Worm (Caenorhabditis elegans) whole organism, early embryonic: Measurements from ENCODE around the gene ptr-3.

Experiments
- B0310.2 ChIP-seq: sonication (generic microtip); optimal IDR thresholded peaks from 2 replicates; lab custom pipeline; 2016; ENCODE audit warnings: mild to moderate bottlenecking, missing genetic modification characterization, missing compliant biosample characterization
- F13C5.2 ChIP-seq: sonication (generic microtip); optimal IDR thresholded peaks from 2 replicates; lab custom pipeline; 2017; ENCODE audit warnings: mild to moderate bottlenecking, missing genetic modification characterization, inconsistent platforms, missing compliant biosample characterization
- aly-1 ChIP-seq: sonication (generic microtip); optimal IDR thresholded peaks from 2 replicates; lab custom pipeline; 2016; ENCODE audit warnings: missing genetic modification characterization, missing compliant biosample characterization
- ama-1 ChIP-seq: fragments of 150-350 bp; optimal IDR thresholded peaks from 2 replicates; lab custom pipeline; 2014
- ceh-13 ChIP-seq: fragments of 200-800 bp; sonication (Bioruptor generic); optimal IDR thresholded peaks from 2 replicates; lab custom pipeline; 2018; ENCODE audit warnings: mild to moderate bottlenecking, missing genetic modification characterization, missing compliant biosample characterization
- ceh-36 ChIP-seq: sonication (generic microtip); optimal IDR thresholded peaks from 2 replicates; lab custom pipeline; 2016; ENCODE audit warnings: missing genetic modification characterization, inconsistent platforms, missing compliant biosample characterization
- ets-7 ChIP-seq: sonication (generic microtip); optimal IDR thresholded peaks from 2 replicates; lab custom pipeline; 2016; ENCODE audit warnings: missing genotype, missing genetic modification characterization, missing compliant biosample characterization
- flt-1 ChIP-seq: fragments of 200-800 bp; sonication (Bioruptor generic); IDR thresholded peaks from 2 replicates; pipeline ENCODE4 v1.3.6; 2022; ENCODE audit warnings: missing genetic modification characterization, missing compliant biosample characterization
- hmbx-1 ChIP-seq: sonication (generic microtip); optimal IDR thresholded peaks from 2 replicates; lab custom pipeline; 2016; ENCODE audit warnings: mild to moderate bottlenecking, missing genetic modification characterization, missing compliant biosample characterization
- hmg-4 ChIP-seq: fragments of 200-800 bp; sonication (Bioruptor generic); optimal IDR thresholded peaks from 2 replicates; lab custom pipeline; 2018; ENCODE audit warnings: mild to moderate bottlenecking, missing genetic modification characterization, missing compliant biosample characterization
- hnd-1 ChIP-seq: sonication (generic microtip); optimal IDR thresholded peaks from 2 replicates; lab custom pipeline; 2016; ENCODE audit warnings: missing genetic modification characterization, missing compliant biosample characterization
- pes-1 ChIP-seq: fragments of 200-800 bp; sonication (Bioruptor generic); IDR thresholded peaks from 2 replicates; pipeline ENCODE4 v1.3.6; 2022; ENCODE audit warnings: missing genetic modification reagents, missing genetic modification characterization, missing compliant biosample characterization
- scrt-1 ChIP-seq: fragments of 200-800 bp; sonication (Bioruptor generic); IDR thresholded peaks from 2 replicates; pipeline ENCODE4 v1.3.6; 2022; ENCODE audit warnings: missing genetic modification characterization, missing compliant biosample characterization
- sea-1 ChIP-seq: fragments of 200-800 bp; sonication (Bioruptor generic); conservative IDR thresholded peaks from 2 replicates; pipeline ENCODE4 v1.3.6; 2022; ENCODE audit warnings: missing genetic modification characterization, missing compliant biosample characterization
- tbx-11 ChIP-seq: fragments of 200-800 bp; sonication (Bioruptor generic); IDR thresholded peaks from 2 replicates; pipeline ENCODE4 v1.3.6; 2022; ENCODE audit warnings: missing genetic modification characterization, missing compliant biosample characterization
- tbx-37 ChIP-seq: fragments of 200-800 bp; sonication (Bioruptor generic); conservative IDR thresholded peaks from 2 replicates; pipeline ENCODE4 v1.3.6; 2022; ENCODE audit warnings: missing genetic modification reagents, missing genetic modification characterization, missing compliant biosample characterization
- tra-4 ChIP-seq: sonication (generic microtip); optimal IDR thresholded peaks from 2 replicates; lab custom pipeline; 2017; ENCODE audit warnings: missing genetic modification characterization, missing compliant biosample characterization

The ptr-3 gene

ce11 chrII:337233-337832, 30.0 kb downstream of the ptr-3 start, which contains the start of gene cpn-2:
cpn-2 (plus strand) TSS chrII:337782.
- TF ChIP-seq scrt-1 (no peak), hmg-4 (GFP tag; lab: Kevin White, UChicago) (no peak), hnd-1 (tag; lab: Kevin White, UChicago) (no peak), B0310.2 (tag; lab: Kevin White, UChicago) (no peak), aly-1 (tag; lab: Kevin White, UChicago) (no peak), ceh-13 (no peak), F13C5.2 (no peak), hmbx-1 (no peak), ama-1 (lab: Kevin White, UChicago) (no peak), flt-1 (GFP tag; lab: Robert Waterston, UW) (no peak), pes-1 (no peak), tbx-11 (GFP tag; lab: Robert Waterston, UW) (no peak), ceh-36 (no peak), sea-1 (GFP tag; lab: Robert Waterston, UW) (no peak), ets-7 (no peak), tbx-37 (GFP tag; lab: Robert Waterston, UW) (no peak)

ce11 chrII:334828-335227, 32.5 kb downstream of the ptr-3 start:
- TF ChIP-seq B0310.2 (tag; lab: Kevin White, UChicago): no peak
- no peak for TF ChIP-seq ama-1 (lab: Kevin White, UChicago)
- TF ChIP-seq tbx-11 (GFP tag; lab: Robert Waterston, UW): no peak
- no peak for TF ChIP-seq sea-1 (GFP tag; lab: Robert Waterston, UW)
- TF ChIP-seq aly-1 (tag; lab: Kevin White, UChicago): no peak
- TF ChIP-seq tbx-37 (GFP tag; lab: Robert Waterston, UW): no peak
- no peak for TF ChIP-seq hnd-1 (tag; lab: Kevin White, UChicago)
- no peak for TF ChIP-seq ceh-36
- no peak for TF ChIP-seq F13C5.2
- no peak for TF ChIP-seq ceh-13
- TF ChIP-seq scrt-1: no peak
- TF ChIP-seq pes-1: no peak
- no peak for TF ChIP-seq hmbx-1
- TF ChIP-seq ets-7: no peak
- no peak for TF ChIP-seq hmg-4 (GFP tag; lab: Kevin White, UChicago)
- TF ChIP-seq flt-1 (GFP tag; lab: Robert Waterston, UW): no peak

DNA sequence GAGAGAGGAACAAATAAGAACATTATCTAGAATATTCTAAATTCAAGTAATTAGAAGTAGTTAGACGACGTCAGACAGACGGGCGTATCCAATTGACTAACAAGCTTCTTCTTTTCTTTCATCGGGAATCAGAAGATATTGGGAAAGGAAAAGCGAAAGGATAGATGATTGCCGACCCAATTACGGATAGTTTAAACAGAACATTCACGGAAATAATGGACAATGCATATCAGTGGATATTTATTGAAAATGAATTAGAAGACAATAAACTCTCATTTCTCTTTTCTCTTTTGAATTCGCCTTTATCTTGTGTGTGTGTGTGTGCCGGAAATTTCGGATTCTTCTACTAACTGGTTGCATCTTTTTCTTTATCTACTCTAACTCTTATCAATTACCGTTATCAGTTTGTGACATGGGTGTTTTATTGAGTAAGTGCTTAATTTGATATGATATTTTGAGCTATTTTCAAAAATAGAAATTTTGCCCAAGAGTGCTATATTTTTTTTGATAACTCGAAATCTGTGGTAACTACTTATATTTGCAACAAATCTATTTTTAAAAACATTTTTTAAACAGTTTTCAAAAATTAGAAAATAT, 33.4 kb downstream of the ptr-3 start:
- TF ChIP-seq tbx-11 (GFP tag; lab: Robert Waterston, UW) (no peak), sea-1 (GFP tag; lab: Robert Waterston, UW) (no peak), tbx-37 (GFP tag; lab: Robert Waterston, UW) (no peak), ets-7 (no peak), hnd-1 (tag; lab: Kevin White, UChicago) (no peak), F13C5.2 (no peak)

ce11 chrII:332419-332818, 34.9 kb downstream of the ptr-3 start, which contains the start of gene cbn-1:
cbn-1 (minus strand) TSS chrII:332519.
- TF ChIP-seq B0310.2 (tag; lab: Kevin White, UChicago) (no peak), sea-1 (GFP tag; lab: Robert Waterston, UW) (no peak), ceh-36 (no peak), tra-4 (tag; lab: Kevin White, UChicago) (no peak), hmg-4 (GFP tag; lab: Kevin White, UChicago) (no peak), tbx-11 (GFP tag; lab: Robert Waterston, UW) (no peak), hmbx-1 (no peak), F13C5.2 (no peak), aly-1 (tag; lab: Kevin White, UChicago) (no peak), ceh-13 (no peak), ets-7 (no peak), hnd-1 (tag; lab: Kevin White, UChicago) (no peak), tbx-37 (GFP tag; lab: Robert Waterston, UW) (no peak)

DNA sequence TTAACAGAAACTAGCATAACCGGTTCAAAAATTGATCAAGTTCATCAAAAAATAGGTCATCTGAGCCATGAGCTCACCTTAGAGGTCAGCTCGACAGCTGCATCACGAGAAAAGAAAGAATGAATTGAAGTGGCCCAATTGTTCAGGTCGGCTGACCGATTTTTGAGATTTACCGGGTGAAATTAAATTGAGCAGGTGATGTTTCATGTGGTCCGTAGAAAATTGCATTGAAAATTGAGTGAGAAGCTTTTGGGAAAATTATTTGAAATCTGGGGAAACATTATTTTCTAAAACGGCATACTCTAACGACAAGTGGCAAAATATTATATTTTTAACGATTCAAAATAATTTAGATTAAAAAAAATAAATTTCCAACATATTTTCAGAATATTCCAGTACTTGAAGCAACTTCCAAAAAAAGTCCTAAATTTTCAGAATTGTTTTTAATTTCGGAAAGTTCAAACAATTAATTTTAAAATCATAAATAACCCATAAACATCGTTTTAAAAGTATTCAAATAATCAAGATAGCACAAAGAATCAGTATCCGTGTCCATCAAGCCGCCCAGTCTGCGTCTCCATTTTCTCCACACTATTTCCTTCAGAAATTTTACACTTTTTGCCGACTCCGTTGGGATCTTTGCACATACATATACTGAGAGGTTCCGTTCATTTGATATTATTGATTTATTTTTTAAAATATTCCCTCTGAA, 41.6 kb downstream of the ptr-3 start, which contains the start of gene sgcb-1:
Gene sgcb-1, plus strand, starts transcription at position 662 of the 712 bp plus-strand sequence.
- no peak for TF ChIP-seq pes-1
- no peak for TF ChIP-seq aly-1 (tag; lab: Kevin White, UChicago)
- no peak for TF ChIP-seq tbx-37 (GFP tag; lab: Robert Waterston, UW)
- TF ChIP-seq ceh-13: no peak
- no peak for TF ChIP-seq scrt-1
- TF ChIP-seq B0310.2 (tag; lab: Kevin White, UChicago): no peak
- no peak for TF ChIP-seq hmbx-1
- no peak for TF ChIP-seq ets-7
- no peak for TF ChIP-seq ceh-36
- TF ChIP-seq hmg-4 (GFP tag; lab: Kevin White, UChicago): no peak
- TF ChIP-seq sea-1 (GFP tag; lab: Robert Waterston, UW): no peak
- no peak for TF ChIP-seq flt-1 (GFP tag; lab: Robert Waterston, UW)
- no peak for TF ChIP-seq F13C5.2

- TF ChIP-seq hnd-1 (tag; lab: Kevin White, UChicago) (no peak), hmg-4 (GFP tag; lab: Kevin White, UChicago) (peak; percentile 45)
Measured at ce11 chrII:323048-323776, 44.1 kb downstream of the ptr-3 start, which contains the start of gene K01A2.10. K01A2.10 (minus strand) TSS chrII:323098.

ce11 chrII:321183-321582, 46.2 kb downstream of the ptr-3 start:
- TF ChIP-seq hnd-1 (tag; lab: Kevin White, UChicago) (no peak), sea-1 (GFP tag; lab: Robert Waterston, UW) (no peak), tbx-11 (GFP tag; lab: Robert Waterston, UW) (no peak), ceh-13 (no peak), F13C5.2 (no peak), hmg-4 (GFP tag; lab: Kevin White, UChicago) (no peak), tra-4 (tag; lab: Kevin White, UChicago) (no peak), flt-1 (GFP tag; lab: Robert Waterston, UW) (no peak), tbx-37 (GFP tag; lab: Robert Waterston, UW) (no peak), ama-1 (lab: Kevin White, UChicago) (no peak), pes-1 (no peak), aly-1 (tag; lab: Kevin White, UChicago) (no peak), ceh-36 (no peak), scrt-1 (no peak)
